Worm (Caenorhabditis elegans) whole organism, young adult: ENCODE data around the gene Y22D7AL.3.

Source experiments
- B0035.1 ChIP-seq: sonication (generic microtip); optimal IDR thresholded peaks from 2 replicates; lab custom pipeline; 2016; ENCODE audit warnings: missing genetic modification characterization, mild to moderate bottlenecking, missing compliant biosample characterization, missing genotype, missing genetic modification reagents
- B0336.3 ChIP-seq: fragments of 200-800 bp; sonication (Bioruptor generic); IDR thresholded peaks from 2 replicates; pipeline ENCODE4 v1.3.6; 2022; ENCODE audit warnings: missing genetic modification characterization, missing compliant biosample characterization
- C17E4.6 ChIP-seq: fragments of 200-800 bp; sonication (Bioruptor generic); IDR thresholded peaks from 2 replicates; pipeline ENCODE4 v1.3.6; 2022; ENCODE audit warnings: missing genetic modification reagents, missing genetic modification characterization, missing compliant biosample characterization
- D2030.7 ChIP-seq: fragments of 200-800 bp; sonication (Bioruptor generic); IDR thresholded peaks from 2 replicates; pipeline ENCODE4 v1.3.6; 2022; ENCODE audit warnings: missing genetic modification reagents, missing genetic modification characterization, missing compliant biosample characterization
- F22D6.2 ChIP-seq: sonication (generic microtip); optimal IDR thresholded peaks from 2 replicates; lab custom pipeline; 2016; ENCODE audit warnings: mild to moderate bottlenecking, missing genetic modification characterization, missing compliant biosample characterization
- F33H1.4 ChIP-seq: fragments of 200-800 bp; sonication (Bioruptor generic); IDR thresholded peaks from 2 replicates; pipeline ENCODE4 v1.3.6; 2022; ENCODE audit warnings: missing genetic modification reagents, missing genetic modification characterization, missing compliant biosample characterization
- F39B2.1 ChIP-seq: fragments of 200-800 bp; sonication (Bioruptor generic); IDR thresholded peaks from 2 replicates; pipeline ENCODE4 v1.3.6; 2022; ENCODE audit warnings: missing genetic modification reagents, missing genetic modification characterization, missing compliant biosample characterization
- F52B5.7 ChIP-seq: sonication (generic microtip); optimal IDR thresholded peaks from 2 replicates; lab custom pipeline; 2016; ENCODE audit warnings: mild to moderate bottlenecking, missing genetic modification characterization, missing compliant biosample characterization
- F57C9.4 ChIP-seq: sonication (generic microtip); optimal IDR thresholded peaks from 2 replicates; lab custom pipeline; 2017; ENCODE audit warnings: mild to moderate bottlenecking, missing genetic modification characterization, missing compliant biosample characterization
- K12H6.12 ChIP-seq: fragments of 200-800 bp; sonication (Bioruptor generic); optimal IDR thresholded peaks from 2 replicates; lab custom pipeline; 2018; ENCODE audit warnings: mild to moderate bottlenecking, missing genetic modification characterization, missing compliant biosample characterization
- T07F8.4 ChIP-seq: sonication (generic microtip); optimal IDR thresholded peaks from 2 replicates; lab custom pipeline; 2016; ENCODE audit warnings: mild to moderate bottlenecking, missing genetic modification characterization, moderate library complexity, missing compliant biosample characterization
- Y56A3A.18 ChIP-seq: fragments of 200-800 bp; sonication (Bioruptor generic); IDR thresholded peaks from 2 replicates; pipeline ENCODE4 v1.3.6; 2022; ENCODE audit warnings: missing genetic modification reagents, missing genetic modification characterization, missing compliant biosample characterization
- Y67H2A.10 ChIP-seq: fragments of 200-800 bp; sonication (Bioruptor generic); conservative IDR thresholded peaks from 2 replicates; pipeline ENCODE4 v1.3.6; 2022; ENCODE audit warnings: missing genetic modification reagents, missing genetic modification characterization, missing compliant biosample characterization
- Y79H2A.3 ChIP-seq: fragments of 200-800 bp; sonication (Bioruptor generic); conservative IDR thresholded peaks from 2 replicates; pipeline ENCODE4 v1.3.6; 2022; ENCODE audit warnings: missing genetic modification reagents, missing genetic modification characterization, missing compliant biosample characterization
- Y95B8A.8 ChIP-seq: fragments of 200-800 bp; sonication (Bioruptor generic); IDR thresholded peaks from 2 replicates; pipeline ENCODE4 v1.3.6; 2022; ENCODE audit warnings: missing genetic modification reagents, missing genetic modification characterization, missing compliant biosample characterization
- akir-1 ChIP-seq: fragments of 200-800 bp; sonication (Bioruptor generic); optimal IDR thresholded peaks from 2 replicates; lab custom pipeline; 2018; ENCODE audit warnings: mild to moderate bottlenecking, missing genetic modification characterization, moderate library complexity, missing compliant biosample characterization
- athp-1 ChIP-seq: sonication (generic microtip); optimal IDR thresholded peaks from 2 replicates; lab custom pipeline; 2017; ENCODE audit warnings: mild to moderate bottlenecking, missing genetic modification characterization, missing compliant biosample characterization
- attf-5 ChIP-seq: fragments of 200-800 bp; sonication (Bioruptor generic); optimal IDR thresholded peaks from 2 replicates; lab custom pipeline; 2018; ENCODE audit warnings: mild to moderate bottlenecking, missing genetic modification characterization, missing compliant biosample characterization
- bed-1 ChIP-seq: fragments of 200-800 bp; sonication (Bioruptor generic); IDR thresholded peaks from 2 replicates; pipeline ENCODE4 v1.3.6; 2022; ENCODE audit warnings: missing genetic modification reagents, missing genetic modification characterization, missing compliant biosample characterization
- bed-2 ChIP-seq: fragments of 200-800 bp; sonication (Bioruptor generic); IDR thresholded peaks from 2 replicates; pipeline ENCODE4 v1.3.6; 2022; ENCODE audit warnings: missing genetic modification reagents, missing genetic modification characterization, missing compliant biosample characterization
- cebp-2 ChIP-seq: fragments of 200-800 bp; sonication (Bioruptor generic); IDR thresholded peaks from 2 replicates; pipeline ENCODE4 v1.3.6; 2022; ENCODE audit warnings: missing genetic modification characterization, missing compliant biosample characterization
- ceh-100 ChIP-seq: fragments of 200-800 bp; sonication (Bioruptor generic); IDR thresholded peaks from 2 replicates; pipeline ENCODE4 v1.3.6; 2022; ENCODE audit warnings: missing genetic modification reagents, missing genetic modification characterization, missing compliant biosample characterization
- ceh-27 ChIP-seq: fragments of 200-800 bp; sonication (Bioruptor generic); optimal IDR thresholded peaks from 2 replicates; lab custom pipeline; 2018; ENCODE audit warnings: mild to moderate bottlenecking, missing genetic modification characterization, moderate library complexity, missing compliant biosample characterization
- dox-1 ChIP-seq: fragments of 200-800 bp; sonication (Bioruptor generic); IDR thresholded peaks from 2 replicates; pipeline ENCODE4 v1.3.6; 2022; ENCODE audit warnings: missing genetic modification reagents, missing genetic modification characterization, missing compliant biosample characterization
- dpff-1 ChIP-seq: sonication (generic microtip); optimal IDR thresholded peaks from 2 replicates; lab custom pipeline; 2017; ENCODE audit warnings: mild to moderate bottlenecking, missing genetic modification characterization, missing compliant biosample characterization
- dpl-1 ChIP-seq: fragments of 150-350 bp; optimal IDR thresholded peaks from 2 replicates; lab custom pipeline; 2014; ENCODE audit warnings: missing biosample characterization, missing genetic modification reagents, missing genetic modification characterization
- efl-1 ChIP-seq: fragments of 150-350 bp; optimal IDR thresholded peaks from 2 replicates; lab custom pipeline; 2014; ENCODE audit warnings: missing biosample characterization, missing genetic modification reagents, missing genetic modification characterization
- egl-18 ChIP-seq: fragments of 200-800 bp; sonication (Bioruptor generic); IDR thresholded peaks from 2 replicates; pipeline ENCODE4 v1.3.6; 2022; ENCODE audit warnings: missing genetic modification reagents, missing genetic modification characterization, missing compliant biosample characterization
- ekl-4 ChIP-seq: fragments of 200-800 bp; sonication (Bioruptor generic); IDR thresholded peaks from 2 replicates; pipeline ENCODE4 v1.3.6; 2022; ENCODE audit warnings: missing genetic modification reagents, missing genetic modification characterization, missing compliant biosample characterization
- fkh-3 ChIP-seq: sonication (generic microtip); optimal IDR thresholded peaks from 2 replicates; lab custom pipeline; 2016; ENCODE audit warnings: mild to moderate bottlenecking, missing genetic modification characterization, missing compliant biosample characterization
- gei-17 ChIP-seq: fragments of 200-800 bp; sonication (Bioruptor generic); optimal IDR thresholded peaks from 2 replicates; lab custom pipeline; 2018; ENCODE audit warnings: mild to moderate bottlenecking, missing genetic modification characterization, missing compliant biosample characterization
- him-1 ChIP-seq: sonication (generic microtip); optimal IDR thresholded peaks from 2 replicates; lab custom pipeline; 2016; ENCODE audit warnings: missing genotype, missing genetic modification reagents, missing genetic modification characterization, missing compliant biosample characterization
- hlh-12 ChIP-seq: sonication (generic microtip); optimal IDR thresholded peaks from 2 replicates; lab custom pipeline; 2016; ENCODE audit warnings: missing genetic modification characterization, missing compliant biosample characterization
- lag-1 ChIP-seq: fragments of 200-800 bp; sonication (Bioruptor generic); IDR thresholded peaks from 2 replicates; pipeline ENCODE4 v1.3.6; 2022; ENCODE audit warnings: missing genetic modification reagents, missing genetic modification characterization, missing compliant biosample characterization
- let-526 ChIP-seq: fragments of 200-800 bp; sonication (Bioruptor generic); IDR thresholded peaks from 2 replicates; pipeline ENCODE4 v1.3.6; 2022; ENCODE audit warnings: missing genetic modification reagents, missing genetic modification characterization, missing compliant biosample characterization
- lin-35 ChIP-seq, 3 experiments: fragments of 150-350 bp in 2 of 3; sonication (generic microtip) in 1 of 3; optimal IDR thresholded peaks; 2 replicates each; lab custom pipeline; 2014 to 2018; ENCODE audit warnings: missing biosample characterization in 3 of 3, missing genetic modification characterization in 3 of 3, missing genetic modification reagents in 3 of 3
- lin-40 ChIP-seq: sonication (generic microtip); optimal IDR thresholded peaks from 2 replicates; lab custom pipeline; 2016; ENCODE audit warnings: missing genetic modification characterization, mild to moderate bottlenecking, missing compliant biosample characterization, missing genotype, missing genetic modification reagents
- lin-54 ChIP-seq: fragments of 200-800 bp; sonication (Bioruptor generic); optimal IDR thresholded peaks from 2 replicates; lab custom pipeline; 2018; ENCODE audit warnings: mild to moderate bottlenecking, missing genetic modification characterization, missing compliant biosample characterization
- madf-6 ChIP-seq: fragments of 200-800 bp; sonication (Bioruptor generic); IDR thresholded peaks from 2 replicates; pipeline ENCODE4 v1.3.6; 2022; ENCODE audit warnings: missing genetic modification reagents, missing genetic modification characterization, missing compliant biosample characterization
- mel-28 ChIP-seq: sonication (generic microtip); optimal IDR thresholded peaks from 2 replicates; lab custom pipeline; 2016; ENCODE audit warnings: borderline replicate concordance, mild to moderate bottlenecking, missing genetic modification characterization, missing compliant biosample characterization
- mes-4 ChIP-seq: sonication (generic microtip); optimal IDR thresholded peaks from 2 replicates; lab custom pipeline; 2016; ENCODE audit warnings: missing genotype, missing genetic modification characterization, missing compliant biosample characterization
- mxl-1 ChIP-seq: sonication (generic microtip); optimal IDR thresholded peaks from 2 replicates; lab custom pipeline; 2016; ENCODE audit warnings: missing genetic modification characterization, missing compliant biosample characterization
- nhr-27 ChIP-seq: fragments of 200-800 bp; sonication (Bioruptor generic); optimal IDR thresholded peaks from 2 replicates; lab custom pipeline; 2018; ENCODE audit warnings: mild to moderate bottlenecking, missing genetic modification characterization, moderate library complexity, missing compliant biosample characterization
- nhr-80 ChIP-seq: sonication (generic microtip); optimal IDR thresholded peaks from 2 replicates; lab custom pipeline; 2016; ENCODE audit warnings: missing genetic modification characterization, missing compliant biosample characterization
- rcor-1 ChIP-seq: fragments of 200-800 bp; sonication (Bioruptor generic); IDR thresholded peaks from 2 replicates; pipeline ENCODE4 v1.3.6; 2022; ENCODE audit warnings: missing genetic modification reagents, missing genetic modification characterization, missing compliant biosample characterization
- repo-1 ChIP-seq: sonication (generic microtip); optimal IDR thresholded peaks from 2 replicates; lab custom pipeline; 2017; ENCODE audit warnings: mild to moderate bottlenecking, missing genetic modification characterization, missing compliant biosample characterization
- sdz-38 ChIP-seq: sonication (generic microtip); optimal IDR thresholded peaks from 2 replicates; lab custom pipeline; 2016; ENCODE audit warnings: missing genotype, missing genetic modification characterization, missing compliant biosample characterization
- tbp1 ChIP-seq: fragments of 200-800 bp; sonication (Bioruptor generic); optimal IDR thresholded peaks from 2 replicates; lab custom pipeline; 2018; ENCODE audit warnings: mild to moderate bottlenecking, missing genetic modification characterization, missing compliant biosample characterization
- tlf-1 ChIP-seq: fragments of 200-800 bp; sonication (Bioruptor generic); optimal IDR thresholded peaks from 2 replicates; lab custom pipeline; 2018; ENCODE audit warnings: mild to moderate bottlenecking, missing genetic modification characterization, missing compliant biosample characterization

Gene Y22D7AL.3

DNA sequence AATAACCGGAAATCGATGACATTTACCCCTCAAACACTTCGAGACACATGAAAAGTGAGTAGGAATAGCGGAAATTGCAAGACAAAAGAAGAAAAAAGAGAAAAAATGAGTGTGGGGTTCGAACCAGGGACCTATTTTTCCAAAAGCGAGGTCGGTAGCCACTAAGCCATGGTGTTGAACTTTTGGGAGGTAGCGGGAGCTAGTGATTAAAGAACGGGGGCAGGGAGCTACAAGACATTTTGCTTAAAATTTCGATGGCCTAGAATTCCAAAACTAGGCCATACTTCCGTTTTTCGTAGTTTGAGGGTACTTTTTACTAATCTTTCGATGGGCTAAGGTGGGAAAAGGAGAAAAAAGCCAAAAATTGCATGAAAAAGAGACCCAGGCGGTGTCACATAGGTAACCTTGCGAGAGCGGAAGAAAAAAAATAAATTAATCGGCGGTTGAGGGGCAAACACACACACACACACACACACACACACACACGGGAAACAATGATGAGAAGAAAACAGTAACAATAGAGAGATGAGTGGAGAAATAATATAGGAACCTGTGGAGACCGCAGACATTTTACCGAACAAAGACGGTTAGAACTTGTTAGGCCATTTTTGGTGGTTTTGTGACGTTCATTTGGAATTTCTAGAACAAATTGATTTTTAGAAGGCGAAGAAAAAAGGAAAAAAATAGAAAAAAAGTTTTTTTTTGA is 39.6 kb upstream of the Y22D7AL.3 start:
- TF ChIP-seq nhr-27 (tag; lab: Kevin White, UChicago), result no peak
- TF ChIP-seq Y67H2A.10, result no peak
- TF ChIP-seq lag-1 (GFP tag; lab: Robert Waterston, UW), result no peak
- no peak for TF ChIP-seq B0035.1 (tag; lab: Kevin White, UChicago)
- no peak for TF ChIP-seq mes-4 (tag; lab: Kevin White, UChicago)
- TF ChIP-seq Y95B8A.8 (GFP tag; lab: Robert Waterston, UW), result no peak
- TF ChIP-seq gei-17, result no peak
- no peak for TF ChIP-seq egl-18 (GFP tag; lab: Robert Waterston, UW)
- TF ChIP-seq ceh-100 (GFP tag; lab: Robert Waterston, UW), result no peak
- peak; percentile 85 for TF ChIP-seq athp-1 (tag; lab: Kevin White, UChicago)
- TF ChIP-seq F33H1.4 (GFP tag; lab: Robert Waterston, UW), result peak; percentile 39; the same call in 1 of the 2 replicates
- no peak for TF ChIP-seq ekl-4
- TF ChIP-seq tlf-1 (GFP tag; lab: Kevin White, UChicago), result no peak
- peak; percentile 93 for TF ChIP-seq tbp1 (GFP tag; lab: Kevin White, UChicago)
- peak; percentile 66; the same call in 1 of the 2 replicates for TF ChIP-seq Y56A3A.18 (GFP tag; lab: Robert Waterston, UW)
- no peak for TF ChIP-seq F22D6.2
- no peak for TF ChIP-seq Y79H2A.3 (GFP tag; lab: Robert Waterston, UW)
- TF ChIP-seq dox-1, result peak; percentile 63; the same call in 1 of the 2 replicates
- TF ChIP-seq dpl-1 (GFP tag; lab: Kevin White, UChicago), result no peak
- TF ChIP-seq lin-35 (GFP tag; optimal IDR thresholded peaks at IDR 0.05; lab: Kevin White, UChicago), result peak in 1 of 3 experiments; percentile 4
- no peak for TF ChIP-seq dpff-1 (tag; lab: Kevin White, UChicago)
- TF ChIP-seq lin-54 (GFP tag; lab: Kevin White, UChicago), result peak; percentile 54
- TF ChIP-seq repo-1 (tag; lab: Kevin White, UChicago), result no peak
- no peak for TF ChIP-seq F57C9.4 (tag; lab: Kevin White, UChicago)
- no peak for TF ChIP-seq mel-28
- peak; percentile 48 for TF ChIP-seq hlh-12
- TF ChIP-seq efl-1 (GFP tag; lab: Kevin White, UChicago), result no peak
- TF ChIP-seq mxl-1 (tag; lab: Kevin White, UChicago), result peak; percentile 68
- TF ChIP-seq fkh-3, result peak; percentile 52
- TF ChIP-seq lin-40 (tag; lab: Kevin White, UChicago), result no peak
- TF ChIP-seq ceh-27 (GFP tag; lab: Kevin White, UChicago), result no peak
- TF ChIP-seq bed-2 (GFP tag; lab: Robert Waterston, UW), result 0 out of 2 replicates have a peak, but pooled peaks have one; percentile 27
- TF ChIP-seq madf-6 (GFP tag; lab: Robert Waterston, UW), result peak; percentile 43
- TF ChIP-seq D2030.7 (GFP tag; lab: Robert Waterston, UW), result peak; percentile 87
- TF ChIP-seq T07F8.4 (tag; lab: Kevin White, UChicago), result peak; percentile 82
- no peak for TF ChIP-seq F39B2.1 (GFP tag; lab: Robert Waterston, UW)
- 0 out of 2 replicates have a peak, but pooled peaks have one; percentile 28 for TF ChIP-seq C17E4.6 (GFP tag; lab: Robert Waterston, UW)
- TF ChIP-seq F52B5.7, result peak; percentile 69
- TF ChIP-seq nhr-80 (tag; lab: Kevin White, UChicago), result peak; percentile 39
- TF ChIP-seq rcor-1 (GFP tag; lab: Robert Waterston, UW), result no peak
- TF ChIP-seq cebp-2 (GFP tag; lab: Robert Waterston, UW), result peak; percentile 89; the same call in 1 of the 2 replicates
- TF ChIP-seq akir-1, result no peak
- no peak for TF ChIP-seq bed-1 (GFP tag; lab: Robert Waterston, UW)
- TF ChIP-seq K12H6.12 (tag; lab: Kevin White, UChicago), result peak; percentile 29
- peak; percentile 20 for TF ChIP-seq him-1 (tag; lab: Kevin White, UChicago)
- TF ChIP-seq B0336.3 (GFP tag; lab: Robert Waterston, UW), result peak; percentile 32; the same call in 1 of the 2 replicates
- TF ChIP-seq attf-5 (GFP tag; lab: Kevin White, UChicago), result peak; percentile 51
- no peak for TF ChIP-seq sdz-38 (tag; lab: Kevin White, UChicago)
- peak; percentile 43; the same call in 1 of the 2 replicates for TF ChIP-seq let-526
